Worm (Caenorhabditis elegans): ENCODE data around the gene Y105C5B.1413.

Y105C5B.1413 gene

DNA sequence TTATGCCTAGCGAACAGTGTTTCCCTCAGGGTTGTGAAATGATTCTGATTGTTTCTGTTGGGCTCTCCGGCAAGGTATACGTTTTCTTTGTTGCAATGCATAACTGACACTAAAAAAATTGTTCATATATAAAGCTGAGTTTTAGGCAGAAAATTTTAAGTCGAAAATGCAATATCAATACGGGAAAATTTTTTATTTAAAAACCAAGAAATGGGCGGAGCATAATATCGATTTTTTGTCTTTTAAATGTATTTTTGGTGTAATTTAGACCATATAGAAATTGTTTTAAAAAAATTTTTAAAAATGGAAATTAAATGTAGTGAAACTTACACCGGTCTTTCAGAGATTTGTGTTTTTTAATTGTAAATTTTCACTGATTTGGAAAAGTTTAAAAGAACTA is at the start of gene Y105C5B.1413:
Gene Y105C5B.1413 (minus strand): TSS at position 101 of the 400 bp plus-strand sequence.
- TF ChIP-seq lsy-2 (tag; optimal IDR thresholded peaks at IDR 0.05) (no peak), cnd-1 (tag; optimal IDR thresholded peaks at IDR 0.05) (no peak), tbx-8 (GFP tag; optimal IDR thresholded peaks at IDR 0.05) (no peak), hlh-1 (tag; optimal IDR thresholded peaks at IDR 0.05) (no peak)

DNA sequence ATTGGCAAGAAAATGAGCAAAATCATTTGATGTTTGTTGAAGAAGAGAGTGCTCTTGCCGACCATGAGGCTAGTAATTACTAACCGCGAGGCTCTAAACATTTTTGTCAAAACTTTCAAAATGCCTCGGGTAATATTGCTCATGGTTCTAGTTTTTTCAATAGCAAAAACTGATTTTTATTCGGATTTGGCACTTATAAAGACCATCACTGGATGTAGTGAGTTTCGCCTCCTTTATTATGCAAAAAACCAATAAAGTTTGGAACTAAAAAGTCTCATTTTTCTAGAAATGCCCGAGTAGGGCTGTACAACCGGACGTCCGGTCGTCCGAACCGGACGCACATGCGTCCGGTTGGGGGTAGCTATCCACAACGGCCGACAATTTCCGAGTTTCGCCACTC is 48.6 kb upstream of the Y105C5B.1413 start, which contains the start of the genes hpa-1 and irld-39:
Gene hpa-1 (minus strand): TSS at position 101 of the 400 bp plus-strand sequence.
Gene irld-39 (plus strand): TSS at position 121 of the 400 bp plus-strand sequence.
- no peak for TF ChIP-seq sem-2 (GFP tag; optimal IDR thresholded peaks at IDR 0.05)
- no peak for TF ChIP-seq lin-13 (tag; optimal IDR thresholded peaks at IDR 0.05)
- TF ChIP-seq elt-3 (tag; optimal IDR thresholded peaks at IDR 0.05), result no peak

DNA sequence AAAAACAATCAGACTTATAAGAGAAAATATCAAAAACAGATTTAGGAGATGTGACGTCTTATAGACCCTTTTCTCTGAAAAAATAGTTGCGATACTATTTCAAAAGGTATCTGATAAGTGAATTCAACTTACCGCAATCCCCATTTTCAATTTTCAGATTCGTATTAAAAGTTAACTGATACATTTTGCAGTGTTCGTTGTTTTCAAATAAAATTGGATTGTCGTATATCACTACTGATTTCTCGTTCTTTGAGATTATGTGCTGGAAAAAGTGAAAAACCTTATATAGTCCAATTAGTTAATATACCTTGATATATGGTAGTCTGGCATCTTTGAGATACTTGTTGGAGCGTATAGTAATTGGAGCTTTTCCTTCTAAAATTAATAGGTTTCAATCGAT is 46.0 kb upstream of the Y105C5B.1413 start:
- no peak for TF ChIP-seq hlh-1 (tag; optimal IDR thresholded peaks at IDR 0.05)
- TF ChIP-seq zip-8 (tag; optimal IDR thresholded peaks at IDR 0.05), result no peak
- no peak for TF ChIP-seq unc-120 (tag; optimal IDR thresholded peaks at IDR 0.05; ENCODE audit: poor library complexity, severe bottlenecking)

DNA sequence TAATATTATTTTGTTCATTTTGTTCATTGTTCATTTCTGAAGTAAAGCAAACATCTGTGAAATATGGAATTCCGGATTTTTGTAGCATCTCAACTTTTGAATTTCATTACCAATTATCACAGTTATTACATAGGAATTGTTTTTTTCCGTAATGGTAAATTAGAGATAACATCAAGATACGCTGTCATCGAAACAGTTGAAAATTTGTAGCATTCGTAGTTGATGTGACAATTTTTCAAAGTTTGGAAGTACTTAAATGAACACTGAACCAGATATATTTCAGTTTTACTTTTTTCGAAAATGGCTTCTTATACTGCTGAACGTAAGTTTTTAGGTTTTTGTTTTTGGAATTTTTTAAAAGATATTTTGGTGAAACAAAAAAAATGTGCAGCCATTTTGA is 41.3 kb upstream of the Y105C5B.1413 start, which contains the start of gene H25K10.4:
Gene H25K10.4 (plus strand): TSS at position 301 of the 400 bp plus-strand sequence.
- TF ChIP-seq nhr-237 (tag; optimal IDR thresholded peaks at IDR 0.05) (no peak), lsy-2 (tag; optimal IDR thresholded peaks at IDR 0.05) (no peak), ceh-83 (GFP tag; optimal IDR thresholded peaks at IDR 0.05) (no peak), mls-2 (tag; optimal IDR thresholded peaks at IDR 0.05) (no peak), sptf-1 (tag; optimal IDR thresholded peaks at IDR 0.05) (no peak), unc-62 (GFP tag; optimal IDR thresholded peaks at IDR 0.05) (no peak), zip-8 (tag; optimal IDR thresholded peaks at IDR 0.05) (no peak), mep-1 (tag; optimal IDR thresholded peaks at IDR 0.05) (no peak), nhr-76 (tag; optimal IDR thresholded peaks at IDR 0.05) (no peak), lin-13 (tag; optimal IDR thresholded peaks at IDR 0.05) (no peak), lin-32 (GFP tag; optimal IDR thresholded peaks at IDR 0.05) (no peak), flh-1 (GFP tag; optimal IDR thresholded peaks at IDR 0.05) (no peak), pha-4 (tag; optimal IDR thresholded peaks at IDR 0.05) (no peak), nhr-2 (tag; optimal IDR thresholded peaks at IDR 0.05) (no peak), snpc-4 (tag; optimal IDR thresholded peaks at IDR 0.05) (no peak), drap-1 (GFP tag; optimal IDR thresholded peaks at IDR 0.05) (no peak), nhr-28 (tag; optimal IDR thresholded peaks at IDR 0.05) (no peak)

DNA sequence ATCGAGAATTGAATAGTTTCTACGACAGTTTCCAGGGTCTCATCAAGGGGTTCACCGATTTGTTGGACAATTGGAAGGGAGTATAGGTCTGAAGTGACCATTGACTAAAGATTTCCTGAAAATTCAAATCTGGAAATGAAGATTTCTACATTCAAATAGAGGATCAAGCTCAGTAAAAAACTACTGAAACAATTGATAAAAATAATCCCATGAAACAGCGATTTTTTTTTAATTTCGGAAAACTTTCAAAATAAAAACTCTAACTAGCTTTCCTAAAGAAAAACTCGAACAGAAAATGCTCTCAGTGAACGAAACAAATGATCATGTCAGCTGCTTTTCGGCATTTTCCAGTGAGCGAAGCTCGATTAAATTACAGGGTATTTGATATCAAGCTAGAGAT is 37.1 kb upstream of the Y105C5B.1413 start, which contains the start of gene srv-11:
Gene srv-11 (minus strand): TSS at position 101 of the 400 bp plus-strand sequence.
- no peak for TF ChIP-seq M03D4.4 (tag; optimal IDR thresholded peaks at IDR 0.05)
- no peak for TF ChIP-seq pha-4 (tag; optimal IDR thresholded peaks at IDR 0.05)
- no peak for TF ChIP-seq snpc-4 (tag; optimal IDR thresholded peaks at IDR 0.05)
- no peak for TF ChIP-seq mls-2 (tag; optimal IDR thresholded peaks at IDR 0.05)
- TF ChIP-seq cnd-1 (tag; optimal IDR thresholded peaks at IDR 0.05), result no peak

DNA sequence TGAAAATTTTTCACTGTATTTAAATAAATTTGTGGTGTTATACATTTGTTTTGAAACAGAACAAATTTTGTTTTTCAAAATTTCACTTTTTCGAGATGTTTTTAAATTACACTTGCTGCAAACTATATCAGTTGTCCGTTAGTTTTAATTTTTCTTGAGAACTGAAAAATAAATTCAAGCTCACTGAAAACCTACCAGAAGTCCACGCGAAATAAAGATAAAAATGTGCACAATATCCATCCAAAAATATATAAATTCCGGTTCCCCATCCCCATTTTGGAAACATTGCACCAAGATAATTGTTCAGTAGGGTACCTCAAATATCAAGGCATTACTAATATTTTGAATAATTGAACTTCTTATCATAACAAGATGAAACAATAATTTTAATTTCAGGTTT is 36.3 kb upstream of the Y105C5B.1413 start:
- TF ChIP-seq blmp-1 (tag; optimal IDR thresholded peaks at IDR 0.05) (no peak), mep-1 (tag; optimal IDR thresholded peaks at IDR 0.05) (no peak), cnd-1 (tag; optimal IDR thresholded peaks at IDR 0.05) (no peak), nhr-76 (tag; optimal IDR thresholded peaks at IDR 0.05) (no peak), bed-3 (GFP tag; optimal IDR thresholded peaks at IDR 0.05) (no peak), nhr-237 (tag; optimal IDR thresholded peaks at IDR 0.05) (no peak), ham-2 (GFP tag; optimal IDR thresholded peaks at IDR 0.05) (no peak), sptf-1 (tag; optimal IDR thresholded peaks at IDR 0.05) (no peak), lsy-2 (tag; optimal IDR thresholded peaks at IDR 0.05) (no peak), ztf-11 (tag; optimal IDR thresholded peaks at IDR 0.05) (no peak), ceh-43 (GFP tag; optimal IDR thresholded peaks at IDR 0.05) (no peak), elt-3 (tag; optimal IDR thresholded peaks at IDR 0.05) (no peak), sem-2 (GFP tag; optimal IDR thresholded peaks at IDR 0.05) (no peak), zip-8 (tag; optimal IDR thresholded peaks at IDR 0.05) (no peak)
